Fruit fly (Drosophila melanogaster) whole organism, prepupa: ENCODE results near the gene Acat2.

Experiments used
- CG6276 ChIP-seq: fragments of 200-800 bp; sonication (Bioruptor generic); optimal IDR thresholded peaks from 2 replicates; lab custom pipeline; 2017; ENCODE audit warnings: missing biosample characterization, mild to moderate bottlenecking, missing genetic modification characterization
- CG8119 ChIP-seq: fragments of 200-800 bp; sonication (Bioruptor generic); IDR thresholded peaks from 3 replicates; pipeline ENCODE4 v1.3.6; 2022; ENCODE audit warnings: missing biosample characterization, missing genetic modification characterization
- Hr39 ChIP-seq: fragments of 200-800 bp; sonication (Bioruptor generic); optimal IDR thresholded peaks from 2 replicates; lab custom pipeline; 2016; ENCODE audit warnings: missing biosample characterization, missing genetic modification characterization
- OdsH ChIP-seq: fragments of 200-800 bp; sonication (Bioruptor generic); optimal IDR thresholded peaks from 3 replicates; lab custom pipeline; 2016; ENCODE audit warnings: missing biosample characterization, missing genetic modification characterization
- Sox15 ChIP-seq: fragments of 200-800 bp; sonication (Bioruptor generic); optimal IDR thresholded peaks from 3 replicates; lab custom pipeline; 2016; ENCODE audit warnings: missing biosample characterization, missing genetic modification characterization
- cyc ChIP-seq: fragments of 200-800 bp; sonication (Bioruptor generic); optimal IDR thresholded peaks from 3 replicates; lab custom pipeline; 2016; ENCODE audit warnings: missing biosample characterization, missing genetic modification characterization
- fkh ChIP-seq: fragments of 200-800 bp; sonication (Bioruptor generic); optimal IDR thresholded peaks from 3 replicates; lab custom pipeline; 2017; ENCODE audit warnings: missing biosample characterization, mild to moderate bottlenecking, missing genetic modification characterization, moderate library complexity
- lz ChIP-seq: fragments of 200-800 bp; sonication (Bioruptor generic); optimal IDR thresholded peaks from 3 replicates; lab custom pipeline; 2016; ENCODE audit warnings: missing biosample characterization, missing genetic modification characterization
- pdm3 ChIP-seq: fragments of 200-800 bp; sonication (Bioruptor generic); optimal IDR thresholded peaks from 3 replicates; lab custom pipeline; 2016; ENCODE audit warnings: missing biosample characterization, missing genetic modification characterization

- TF ChIP-seq pdm3 (GFP tag; lab: Kevin White, UChicago), result no peak
- no peak for TF ChIP-seq cyc
- TF ChIP-seq CG6276, result no peak
- TF ChIP-seq OdsH (GFP tag; lab: Kevin White, UChicago), result no peak
- no peak for TF ChIP-seq fkh (GFP tag; lab: Kevin White, UChicago)
- no peak for TF ChIP-seq Sox15 (GFP tag; lab: Kevin White, UChicago)
- no peak for TF ChIP-seq Hr39
- TF ChIP-seq lz, result no peak
- TF ChIP-seq CG8119, result no peak
Measured at dm6 chr3L:1349397-1349796, 46.7 kb downstream of the Acat2 start.
